Fruit fly (Drosophila melanogaster) whole organism, wandering third instar larva: ENCODE data around the gene CG2871.

Experiments used
- Abd-B ChIP-seq: fragments of >200 bp; optimal IDR thresholded peaks from 2 replicates; lab custom pipeline; 2017; ENCODE audit warnings: missing biosample characterization, missing genetic modification characterization
- CG32264 ChIP-seq: fragments of 200-800 bp; sonication (Bioruptor generic); optimal IDR thresholded peaks from 2 replicates; lab custom pipeline; 2016; ENCODE audit warnings: missing biosample characterization, missing genetic modification characterization
- CrebA ChIP-seq: fragments of 200-800 bp; sonication (Bioruptor generic); optimal IDR thresholded peaks from 2 replicates; lab custom pipeline; 2016; ENCODE audit warnings: missing biosample characterization, mild to moderate bottlenecking, missing genetic modification characterization, borderline replicate concordance
- Dfd ChIP-seq: fragments of >200 bp; optimal IDR thresholded peaks from 2 replicates; lab custom pipeline; 2017; ENCODE audit warnings: missing biosample characterization, missing genetic modification characterization
- Dif ChIP-seq: fragments of 200-275, 200-300 bp; sonication (Bioruptor generic); optimal IDR thresholded peaks from 2 replicates; lab custom pipeline; 2018; ENCODE audit warnings: missing biosample characterization, missing genetic modification characterization; ENCODE audit not compliant: partially characterized antibody
- GATAd ChIP-seq: sonication (Bioruptor generic); optimal IDR thresholded peaks from 2 replicates; lab custom pipeline; 2016; ENCODE audit warnings: missing biosample characterization, missing genetic modification characterization
- Hnf4 ChIP-seq: fragments of 200-800 bp; sonication (Bioruptor generic); optimal IDR thresholded peaks from 2 replicates; lab custom pipeline; 2016; ENCODE audit warnings: missing biosample characterization, mild to moderate bottlenecking, missing genetic modification characterization
- Hr78 ChIP-seq: fragments of >200 bp; optimal IDR thresholded peaks from 2 replicates; lab custom pipeline; 2017; ENCODE audit warnings: missing biosample characterization, missing genetic modification characterization
- Hr83 ChIP-seq: fragments of 200-300 bp; sonication (Bioruptor generic); optimal IDR thresholded peaks from 2 replicates; lab custom pipeline; 2016; ENCODE audit warnings: missing biosample characterization, mild to moderate bottlenecking, missing genetic modification characterization, moderate library complexity; ENCODE audit not compliant: poor library complexity, severe bottlenecking
- Mio ChIP-seq: sonication (Bioruptor generic); optimal IDR thresholded peaks from 2 replicates; lab custom pipeline; 2016; ENCODE audit warnings: missing biosample characterization, missing genetic modification characterization
- Myc ChIP-seq: fragments of >200 bp; optimal IDR thresholded peaks from 2 replicates; lab custom pipeline; 2017
- OdsH ChIP-seq: fragments of 200-800 bp; sonication (Bioruptor generic); optimal IDR thresholded peaks from 2 replicates; lab custom pipeline; 2016; ENCODE audit warnings: missing biosample characterization, mild to moderate bottlenecking, missing genetic modification characterization
- Rel ChIP-seq, 2 experiments: fragments of 200-800 bp; sonication (Bioruptor generic) in 1 of 2; optimal IDR thresholded peaks; 2 replicates in 1 of 2; 3 replicates in 1 of 2; lab custom pipeline; 2016 to 2019; ENCODE audit warnings: mild to moderate bottlenecking in 2 of 2, missing biosample characterization in 2 of 2, missing genetic modification characterization in 2 of 2, moderate library complexity in 1 of 2
- Sp1 ChIP-seq: fragments of 200-800 bp; sonication (Bioruptor generic); optimal IDR thresholded peaks from 3 replicates; lab custom pipeline; 2019; ENCODE audit warnings: missing biosample characterization, mild to moderate bottlenecking, missing genetic modification characterization, moderate library complexity
- Vsx2 ChIP-seq: fragments of 200-300, 225-300 bp; sonication (Bioruptor generic); optimal IDR thresholded peaks from 2 replicates; lab custom pipeline; 2018; ENCODE audit warnings: missing biosample characterization, missing genetic modification characterization; ENCODE audit not compliant: partially characterized antibody
- br ChIP-seq: fragments of 200-800 bp; sonication (Bioruptor generic); optimal IDR thresholded peaks from 2 replicates; lab custom pipeline; 2016; ENCODE audit warnings: missing biosample characterization, missing genetic modification characterization
- brk ChIP-seq: fragments of 200-800 bp; sonication (Bioruptor generic); optimal IDR thresholded peaks from 2 replicates; lab custom pipeline; 2016; ENCODE audit warnings: missing biosample characterization, mild to moderate bottlenecking, missing genetic modification characterization
- dl ChIP-seq, 2 experiments: fragments of 175-275, 200-275 bp in 1 of 2; fragments of 200-275 bp in 1 of 2; sonication (Bioruptor generic); optimal IDR thresholded peaks; lab custom pipeline; 2018; ENCODE audit warnings: mild to moderate bottlenecking in 2 of 2, missing biosample characterization in 2 of 2, missing genetic modification characterization in 2 of 2, moderate library complexity in 2 of 2; ENCODE audit not compliant: partially characterized antibody in 2 of 2, insufficient read depth in 1 of 2
- dmrt93B ChIP-seq: fragments of 200-800 bp; sonication (Bioruptor generic); optimal IDR thresholded peaks from 2 replicates; lab custom pipeline; 2018; ENCODE audit warnings: missing biosample characterization, mild to moderate bottlenecking, missing genetic modification characterization
- ey ChIP-seq: fragments of 200-800 bp; sonication (Bioruptor generic); optimal IDR thresholded peaks from 2 replicates; lab custom pipeline; 2016; ENCODE audit warnings: missing biosample characterization, missing genetic modification characterization
- foxo ChIP-seq, 2 experiments: fragments of 200-800 bp; sonication (Bioruptor generic); optimal IDR thresholded peaks; 2 replicates in 1 of 2; 3 replicates in 1 of 2; lab custom pipeline; 2016 to 2017; ENCODE audit warnings: missing biosample characterization in 2 of 2, missing genetic modification characterization in 2 of 2
- fru ChIP-seq: fragments of 200-800 bp; sonication (Bioruptor generic); optimal IDR thresholded peaks from 3 replicates; lab custom pipeline; 2016; ENCODE audit warnings: missing biosample characterization, mild to moderate bottlenecking, missing genetic modification characterization
- h ChIP-seq: fragments of 200-800 bp; sonication (Bioruptor generic); optimal IDR thresholded peaks from 3 replicates; lab custom pipeline; 2016; ENCODE audit warnings: missing biosample characterization, mild to moderate bottlenecking, missing genetic modification characterization
- jim ChIP-seq: fragments of 175-275, 200-325 bp; sonication (Bioruptor generic); optimal IDR thresholded peaks from 2 replicates; lab custom pipeline; 2016; ENCODE audit warnings: missing biosample characterization, mild to moderate bottlenecking, missing genetic modification characterization
- psq ChIP-seq: fragments of 200-800 bp; sonication (Bioruptor generic); optimal IDR thresholded peaks from 3 replicates; lab custom pipeline; 2017; ENCODE audit warnings: missing biosample characterization, mild to moderate bottlenecking, missing genetic modification characterization, moderate library complexity
- rgr ChIP-seq: fragments of 200-800 bp; sonication (Bioruptor generic); optimal IDR thresholded peaks from 3 replicates; lab custom pipeline; 2016; ENCODE audit warnings: missing biosample characterization, mild to moderate bottlenecking, missing genetic modification characterization
- sage ChIP-seq: fragments of 200-800 bp; sonication (Bioruptor generic); optimal IDR thresholded peaks from 2 replicates; lab custom pipeline; 2016; ENCODE audit warnings: missing biosample characterization, mild to moderate bottlenecking, missing genetic modification characterization
- sv ChIP-seq: fragments of 200-800 bp; sonication (Bioruptor generic); optimal IDR thresholded peaks from 3 replicates; lab custom pipeline; 2016; ENCODE audit warnings: missing biosample characterization, missing genetic modification characterization
- usp ChIP-seq: fragments of >200 bp; optimal IDR thresholded peaks from 2 replicates; lab custom pipeline; 2017; ENCODE audit warnings: missing biosample characterization, missing genetic modification characterization
- woc ChIP-seq: sonication (Bioruptor generic); optimal IDR thresholded peaks from 2 replicates; lab custom pipeline; 2016; ENCODE audit warnings: missing biosample characterization, mild to moderate bottlenecking, missing genetic modification characterization

CG2871 gene

DNA sequence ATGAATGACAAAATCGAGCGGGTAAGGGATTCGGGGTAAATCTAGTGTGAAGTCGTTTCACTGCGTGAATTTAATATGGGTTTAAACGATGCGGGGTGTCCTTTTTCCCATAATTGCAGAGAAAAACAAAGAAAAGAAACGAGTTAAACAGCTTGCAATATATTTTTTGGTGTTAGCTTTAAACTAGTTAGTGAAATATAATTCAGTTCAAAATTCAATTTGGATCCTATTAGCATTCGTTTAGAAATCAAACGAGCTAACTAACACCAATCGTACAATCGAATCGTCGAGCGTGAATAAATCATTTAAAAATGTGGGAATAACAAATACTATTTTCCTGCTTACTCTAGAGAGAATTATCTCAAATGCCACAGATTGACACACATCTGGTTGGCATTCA, 6.6 kb upstream of the CG2871 start, which contains the start of gene CG6978:
Gene CG6978 (plus strand): TSS at position 301 of the 400 bp plus-strand sequence.
- no peak for TF ChIP-seq foxo (GFP tag; optimal IDR thresholded peaks at IDR 0.05; lab: Kevin White, UChicago)
- no peak for TF ChIP-seq brk (GFP tag; lab: Kevin White, UChicago)
- no peak for TF ChIP-seq br (GFP tag; lab: Kevin White, UChicago)
- TF ChIP-seq Abd-B, result no peak
- TF ChIP-seq sv (GFP tag; lab: Kevin White, UChicago), result no peak
- TF ChIP-seq dl (GFP tag; optimal IDR thresholded peaks at IDR 0.05; lab: Kevin White, UChicago; ENCODE audit: insufficient read depth in 1 of 2, partially characterized antibody in 2 of 2), result no peak
- TF ChIP-seq Mio (GFP tag; lab: Kevin White, UChicago), result no peak
- no peak for TF ChIP-seq h
- no peak for TF ChIP-seq Rel (GFP tag; optimal IDR thresholded peaks at IDR 0.05; lab: Kevin White, UChicago)
- no peak for TF ChIP-seq Rel (tag; optimal IDR thresholded peaks at IDR 0.05; lab: Kevin White, UChicago)
- TF ChIP-seq rgr (GFP tag; lab: Kevin White, UChicago), result no peak
- no peak for TF ChIP-seq Dfd
- TF ChIP-seq ey (GFP tag; lab: Kevin White, UChicago), result no peak
- TF ChIP-seq Dif, result no peak
- no peak for TF ChIP-seq usp
- TF ChIP-seq Sp1, result no peak
- no peak for TF ChIP-seq sage
- TF ChIP-seq Hr78, result no peak

DNA sequence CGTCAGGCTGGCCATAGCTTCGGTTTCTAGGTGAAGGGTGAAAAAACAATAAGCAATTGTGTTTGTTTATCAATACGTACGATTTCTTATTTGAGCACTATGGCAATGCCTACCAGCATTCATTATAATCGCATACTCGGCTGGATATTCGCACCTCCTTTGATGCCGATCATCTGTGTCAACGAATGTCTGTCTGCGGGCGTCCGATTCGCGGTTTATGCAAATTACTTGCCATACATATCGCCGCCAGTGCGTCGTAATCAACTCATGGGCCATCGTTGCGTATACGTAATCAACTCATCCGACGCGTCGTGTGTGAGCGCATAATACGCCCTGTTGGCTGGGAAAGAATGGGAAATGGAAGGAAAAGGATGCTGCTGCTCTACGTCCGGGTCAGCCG, 5.5 kb upstream of the CG2871 start, which contains the start of gene CG15471:
Gene CG15471 (minus strand): TSS at position 101 of the 400 bp plus-strand sequence.
- TF ChIP-seq Vsx2, result no peak
- no peak for TF ChIP-seq Hnf4 (GFP tag; lab: Kevin White, UChicago)
- TF ChIP-seq CrebA, result no peak
- no peak for TF ChIP-seq dmrt93B (GFP tag; lab: Kevin White, UChicago)
- no peak for TF ChIP-seq brk (GFP tag; lab: Kevin White, UChicago)
- no peak for TF ChIP-seq ey (GFP tag; lab: Kevin White, UChicago)
- TF ChIP-seq Hr78, result no peak
- no peak for TF ChIP-seq br (GFP tag; lab: Kevin White, UChicago)

DNA sequence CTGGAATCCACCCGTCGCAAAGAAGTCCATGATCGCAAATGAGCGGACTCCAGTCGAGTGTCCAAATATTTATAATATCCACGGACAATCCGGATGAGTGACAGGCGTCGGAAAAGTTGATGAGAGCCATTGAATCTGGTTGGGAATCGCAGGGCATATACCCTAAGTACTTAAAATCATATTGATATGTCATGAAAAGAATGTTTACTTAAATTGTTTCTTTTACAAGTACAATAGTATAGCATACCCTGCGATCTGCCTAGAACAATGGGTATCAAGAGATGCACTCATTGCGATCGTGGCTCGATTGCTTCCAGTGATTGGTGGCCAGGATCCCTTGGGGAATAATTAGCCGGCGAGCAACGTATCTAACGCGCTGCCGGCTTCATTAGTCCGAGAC, 5.7 kb downstream of the CG2871 start, which contains the start of gene Klf15:
Gene Klf15 (minus strand): TSS at position 101 of the 400 bp plus-strand sequence.
- TF ChIP-seq Vsx2 (no peak), Dfd (no peak), CG32264 (GFP tag; lab: Kevin White, UChicago) (no peak), brk (GFP tag; lab: Kevin White, UChicago) (no peak), Mio (GFP tag; lab: Kevin White, UChicago) (no peak), Dif (no peak), Abd-B (no peak), Sp1 (no peak)

- TF ChIP-seq woc (GFP tag; lab: Kevin White, UChicago), result no peak
- TF ChIP-seq OdsH (GFP tag; lab: Kevin White, UChicago), result no peak
- TF ChIP-seq fru, result no peak
- no peak for TF ChIP-seq Vsx2
- no peak for TF ChIP-seq Hr78
- no peak for TF ChIP-seq Abd-B
- no peak for TF ChIP-seq psq (GFP tag; lab: Kevin White, UChicago)
- no peak for TF ChIP-seq br (GFP tag; lab: Kevin White, UChicago)
- no peak for TF ChIP-seq brk (GFP tag; lab: Kevin White, UChicago)
- TF ChIP-seq jim (GFP tag; lab: Kevin White, UChicago), result no peak
- TF ChIP-seq usp, result no peak
- no peak for TF ChIP-seq sage
- TF ChIP-seq Myc, result no peak
- no peak for TF ChIP-seq Dfd
- TF ChIP-seq Mio (GFP tag; lab: Kevin White, UChicago), result no peak
- no peak for TF ChIP-seq Hr83 (GFP tag; lab: Kevin White, UChicago)
These were observed 7.1 kb downstream of the CG2871 start, which contains the start of gene CG15472 for dm6 chrX:4770037-4770436. TSS of gene CG15472 (minus strand) at chrX:4770137.

dm6 chrX:4762267-4762666, 14.9 kb downstream of the CG2871 start:
- TF ChIP-seq Myc (no peak), woc (GFP tag; lab: Kevin White, UChicago) (no peak), usp (no peak), GATAd (no peak), brk (GFP tag; lab: Kevin White, UChicago) (no peak), psq (GFP tag; lab: Kevin White, UChicago) (no peak)
